Fruit fly (Drosophila melanogaster): ENCODE results near the gene cv.

The cv gene

dm6 chrX:5648437-5648959 is 41.3 kb upstream of the cv start, which contains the start of gene OtopLa (continued):
- TF ChIP-seq Dip3 (GFP tag; optimal IDR thresholded peaks at IDR 0.05) (peak; percentile 35), CG17612 (GFP tag; IDR thresholded peaks at IDR 0.05) (peak; percentile 58; the same call in 1 of the 2 replicates), sisA (GFP tag; IDR thresholded peaks at IDR 0.05) (peak; percentile 87), lab (GFP tag; optimal IDR thresholded peaks at IDR 0.05) (peak; percentile 90), NC2α (GFP tag; optimal IDR thresholded peaks at IDR 0.05) (peak; percentile 44), Usf (GFP tag; optimal IDR thresholded peaks at IDR 0.05) (peak; percentile 25), Hr3 (GFP tag; optimal IDR thresholded peaks at IDR 0.05) (peak; percentile 71), CG33557 (GFP tag; optimal IDR thresholded peaks at IDR 0.05) (peak; percentile 42), CG2116 (GFP tag; optimal IDR thresholded peaks at IDR 0.05) (peak; percentile 27), CG4820 (GFP tag; optimal IDR thresholded peaks at IDR 0.05) (peak; percentile 85), CG2199 (GFP tag; IDR thresholded peaks at IDR 0.05) (no peak), bowl (GFP tag; IDR thresholded peaks at IDR 0.05) (peak; percentile 77), Atf3 (GFP tag; optimal IDR thresholded peaks at IDR 0.05) (peak; percentile 63), CG17912 (GFP tag; optimal IDR thresholded peaks at IDR 0.05) (no peak), inv (GFP tag; IDR thresholded peaks at IDR 0.05; ENCODE audit: partially characterized antibody) (no peak), unpg (GFP tag; optimal IDR thresholded peaks at IDR 0.05) (peak; percentile 89), dati (GFP tag; IDR thresholded peaks at IDR 0.05) (peak; percentile 52), fd3F (GFP tag; optimal IDR thresholded peaks at IDR 0.05) (peak; percentile 59), CG6175 (GFP tag; IDR thresholded peaks at IDR 0.05) (peak; percentile 50; the same call in 1 of the 3 replicates), Adf1 (GFP tag; IDR thresholded peaks at IDR 0.05) (peak; percentile 62), dmrt99B (tag; optimal IDR thresholded peaks at IDR 0.05) (peak; percentile 89), Hr39 (optimal IDR thresholded peaks at IDR 0.05) (no peak), CG10543 (GFP tag; optimal IDR thresholded peaks at IDR 0.05) (peak; percentile 43), ken (GFP tag; IDR thresholded peaks at IDR 0.05) (peak; percentile 89), CG7839 (tag; optimal IDR thresholded peaks at IDR 0.05) (peak; percentile 89), Camta (GFP tag; optimal IDR thresholded peaks at IDR 0.05) (peak; percentile 85), lola (GFP tag; optimal IDR thresholded peaks at IDR 0.05) (peak in 1 of 3 experiments; percentile 75), Fer3 (tag; optimal IDR thresholded peaks at IDR 0.05) (peak; percentile 70), disco-r (GFP tag; optimal IDR thresholded peaks at IDR 0.05) (peak; percentile 43), Dref (GFP tag; IDR thresholded peaks at IDR 0.05) (no peak), Fer1 (GFP tag; optimal IDR thresholded peaks at IDR 0.05) (peak; percentile 87), CG8290 (GFP tag; optimal IDR thresholded peaks at IDR 0.05) (peak; percentile 66), CG8290 (tag; optimal IDR thresholded peaks at IDR 0.05) (peak in 1 of 2 experiments; percentile 70), vfl (GFP tag; optimal IDR thresholded peaks at IDR 0.05) (peak; percentile 43), grau (tag; optimal IDR thresholded peaks at IDR 0.05) (peak; percentile 77), CG34422 (GFP tag; IDR thresholded peaks at IDR 0.05) (peak; percentile 88), CG10274 (GFP tag; optimal IDR thresholded peaks at IDR 0.05) (peak; percentile 35), sug (tag; optimal IDR thresholded peaks at IDR 0.05) (peak; percentile 45), CG6765 (GFP tag; optimal IDR thresholded peaks at IDR 0.05) (peak; percentile 40), chn (GFP tag; optimal IDR thresholded peaks at IDR 0.05) (peak; percentile 70), CG7786 (GFP tag; optimal IDR thresholded peaks at IDR 0.05) (peak; percentile 72), CG2120 (GFP tag; optimal IDR thresholded peaks at IDR 0.05) (peak; percentile 77), peb (GFP tag; IDR thresholded peaks at IDR 0.05) (peak; percentile 80), CG15696 (tag; optimal IDR thresholded peaks at IDR 0.05) (peak; percentile 53), CG11247 (GFP tag; IDR thresholded peaks at IDR 0.05) (peak; percentile 78), pzg (GFP tag; optimal IDR thresholded peaks at IDR 0.05) (no peak), Dll (GFP tag; IDR thresholded peaks at IDR 0.05; ENCODE audit: partially characterized antibody) (no peak), da (GFP tag; optimal IDR thresholded peaks at IDR 0.05) (peak; percentile 43), CkIIα-i1 (GFP tag; IDR thresholded peaks at IDR 0.05) (peak; percentile 22; the same call in 1 of the 2 replicates), nerfin-1 (tag; optimal IDR thresholded peaks at IDR 0.05) (peak; percentile 74), twi (tag; optimal IDR thresholded peaks at IDR 0.05) (no peak)
